Comparison of ENCODE assay signal across 5 fruit fly cellular contexts in the genomic region with DNA sequence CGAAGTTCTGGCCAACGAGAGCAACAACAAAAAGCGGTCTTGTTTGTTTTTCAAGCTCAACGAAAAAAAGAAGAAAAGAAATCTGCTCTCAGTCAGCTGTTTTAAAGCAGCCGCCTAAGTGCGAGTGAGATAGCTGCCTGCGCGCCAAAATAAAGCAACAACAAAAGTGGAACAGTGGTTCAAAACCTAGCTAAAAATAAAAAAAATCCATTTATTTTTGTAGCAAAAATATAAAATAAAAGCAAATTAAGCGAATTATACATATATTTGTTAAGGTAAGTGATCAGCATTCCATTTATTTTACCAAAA.
TF ChIP-seq lines count a peak whose summit lies in the region.

No protein-coding gene starts in this region.

- no peak for TF ChIP-seq CTCF in whole organism, embryonic (GFP tag; optimal IDR thresholded peaks at IDR 0.05; lab: Kevin White, UChicago)

TF ChIP-seq in whole organism, adult, 20 proteins besides CTCF, POLR2A, EP300 and RAD21:
- TF ChIP-seq tj (GFP tag; optimal IDR thresholded peaks at IDR 0.05; lab: Kevin White, UChicago) (peak; percentile 66), Mnt (GFP tag; optimal IDR thresholded peaks at IDR 0.05; lab: Kevin White, UChicago) (no peak), toe (GFP tag; optimal IDR thresholded peaks at IDR 0.05; lab: Kevin White, UChicago) (peak; percentile 44), CG7101 (tag; optimal IDR thresholded peaks at IDR 0.05; lab: Kevin White, UChicago) (no peak), CG1620 (GFP tag; optimal IDR thresholded peaks at IDR 0.05; lab: Kevin White, UChicago) (peak; percentile 31), ovo (GFP tag; optimal IDR thresholded peaks at IDR 0.05; lab: Kevin White, UChicago) (peak; percentile 61), CG12768 (GFP tag; optimal IDR thresholded peaks at IDR 0.05; lab: Kevin White, UChicago) (no peak), CG14711 (tag; optimal IDR thresholded peaks at IDR 0.05; lab: Kevin White, UChicago) (no peak), bab1 (GFP tag; optimal IDR thresholded peaks at IDR 0.05; lab: Kevin White, UChicago) (peak; percentile 23), Hr96 (GFP tag; optimal IDR thresholded peaks at IDR 0.05; lab: Kevin White, UChicago) (no peak), CG11617 (GFP tag; optimal IDR thresholded peaks at IDR 0.05; lab: Kevin White, UChicago) (peak; percentile 67), Crg-1 (GFP tag; optimal IDR thresholded peaks at IDR 0.05; lab: Kevin White, UChicago) (no peak), CG7045 (GFP tag; optimal IDR thresholded peaks at IDR 0.05; lab: Kevin White, UChicago) (peak; percentile 41), CG33017 (tag; optimal IDR thresholded peaks at IDR 0.05; lab: Kevin White, UChicago) (peak; percentile 35), cic (GFP tag; optimal IDR thresholded peaks at IDR 0.05; lab: Kevin White, UChicago) (peak; percentile 18), kay (GFP tag; lab: Kevin White, UChicago; ENCODE audit: borderline replicate concordance) (peak; percentile 84), CG5204 (GFP tag; optimal IDR thresholded peaks at IDR 0.05; lab: Kevin White, UChicago) (peak; percentile 10)

TF ChIP-seq in whole organism, embryonic, 481 proteins besides CTCF, POLR2A, EP300 and RAD21 (continues in another document):
- peak; percentile 72 for TF ChIP-seq Dp (GFP tag; optimal IDR thresholded peaks at IDR 0.05; lab: Kevin White, UChicago)
- TF ChIP-seq CG12391 (tag; optimal IDR thresholded peaks at IDR 0.05; lab: Kevin White, UChicago), result peak; percentile 13
- TF ChIP-seq pho (GFP tag; optimal IDR thresholded peaks at IDR 0.05; lab: Kevin White, UChicago), result no peak
- no peak for TF ChIP-seq CG1024 (GFP tag; IDR thresholded peaks at IDR 0.05; lab: Robert Waterston, UW)
- peak; percentile 84 for TF ChIP-seq ewg (GFP tag; optimal IDR thresholded peaks at IDR 0.05; lab: Kevin White, UChicago)
- no peak for TF ChIP-seq jigr1 (GFP tag; IDR thresholded peaks at IDR 0.05; lab: Robert Waterston, UW)
- TF ChIP-seq CG15011 (GFP tag; optimal IDR thresholded peaks at IDR 0.05; lab: Kevin White, UChicago), result no peak
- TF ChIP-seq CG7839 (tag; optimal IDR thresholded peaks at IDR 0.05; lab: Kevin White, UChicago), result peak; percentile 29
- TF ChIP-seq CG9876 (GFP tag; optimal IDR thresholded peaks at IDR 0.05; lab: Kevin White, UChicago), result no peak
- peak; percentile 5 for TF ChIP-seq pita (GFP tag; optimal IDR thresholded peaks at IDR 0.05; lab: Kevin White, UChicago)
- no peak for TF ChIP-seq CG10274 (GFP tag; optimal IDR thresholded peaks at IDR 0.05; lab: Kevin White, UChicago)
- TF ChIP-seq CG4360 (GFP tag; IDR thresholded peaks at IDR 0.05; lab: Robert Waterston, UW), result peak; percentile 94
- TF ChIP-seq Rfx (GFP tag; IDR thresholded peaks at IDR 0.05; lab: Robert Waterston, UW), result peak; percentile 38; the same call in 1 of the 2 replicates
- no peak for TF ChIP-seq CG15601 (tag; optimal IDR thresholded peaks at IDR 0.05; lab: Kevin White, UChicago)
- peak; percentile 10 for TF ChIP-seq unpg (GFP tag; optimal IDR thresholded peaks at IDR 0.05; lab: Kevin White, UChicago)
- peak; percentile 82; the same call in 1 of the 2 replicates for TF ChIP-seq E2f1 (GFP tag; IDR thresholded peaks at IDR 0.05; lab: Robert Waterston, UW)
- TF ChIP-seq Sox100B (GFP tag; optimal IDR thresholded peaks at IDR 0.05; lab: Kevin White, UChicago), result peak; percentile 38
- peak; percentile 9 for TF ChIP-seq Deaf1 (tag; optimal IDR thresholded peaks at IDR 0.05; lab: Kevin White, UChicago)

TF ChIP-seq in whole organism, prepupa, 60 proteins besides CTCF, POLR2A, EP300 and RAD21 (continues in another document):
- TF ChIP-seq OdsH (GFP tag; optimal IDR thresholded peaks at IDR 0.05; lab: Kevin White, UChicago), result peak; percentile 82
- peak; percentile 82 for TF ChIP-seq CG32006 (GFP tag; optimal IDR thresholded peaks at IDR 0.05; lab: Kevin White, UChicago)
- TF ChIP-seq CG6854 (GFP tag; optimal IDR thresholded peaks at IDR 0.05; lab: Kevin White, UChicago), result peak; percentile 96
- TF ChIP-seq svp (GFP tag; lab: Kevin White, UChicago), result peak; percentile 81
- TF ChIP-seq fkh (GFP tag; optimal IDR thresholded peaks at IDR 0.05; lab: Kevin White, UChicago), result peak; percentile 81
- TF ChIP-seq pdm3 (GFP tag; optimal IDR thresholded peaks at IDR 0.05; lab: Kevin White, UChicago), result peak; percentile 87
- peak; percentile 66 for TF ChIP-seq Smox (GFP tag; optimal IDR thresholded peaks at IDR 0.05; lab: Kevin White, UChicago)
- peak; percentile 99 for TF ChIP-seq spab (GFP tag; optimal IDR thresholded peaks at IDR 0.05; lab: Kevin White, UChicago)
- peak; percentile 17 for TF ChIP-seq cyc (GFP tag; optimal IDR thresholded peaks at IDR 0.05; lab: Kevin White, UChicago)
- TF ChIP-seq Ets21C (GFP tag; optimal IDR thresholded peaks at IDR 0.05; lab: Kevin White, UChicago), result peak; percentile 13
- TF ChIP-seq vri (GFP tag; optimal IDR thresholded peaks at IDR 0.05; lab: Kevin White, UChicago), result peak; percentile 75
- peak; percentile 98 for TF ChIP-seq CG10669 (GFP tag; optimal IDR thresholded peaks at IDR 0.05; lab: Kevin White, UChicago)
- peak; percentile 72 for TF ChIP-seq CG8319 (GFP tag; optimal IDR thresholded peaks at IDR 0.05; lab: Kevin White, UChicago)
- TF ChIP-seq Sox14 (GFP tag; optimal IDR thresholded peaks at IDR 0.05; lab: Kevin White, UChicago), result peak; percentile 81
- TF ChIP-seq dsx (GFP tag; optimal IDR thresholded peaks at IDR 0.05; lab: Kevin White, UChicago; ENCODE audit: poor library complexity, severe bottlenecking), result peak; percentile 97
- TF ChIP-seq Lpt (GFP tag; optimal IDR thresholded peaks at IDR 0.05; lab: Kevin White, UChicago), result peak; percentile 87
- peak; percentile 92 for TF ChIP-seq CG6276 (GFP tag; optimal IDR thresholded peaks at IDR 0.05; lab: Kevin White, UChicago)
- peak; percentile 98 for TF ChIP-seq CG6163 (GFP tag; IDR thresholded peaks at IDR 0.05; lab: Robert Waterston, UW)

TF ChIP-seq in whole organism, pupa, 21 proteins besides CTCF, POLR2A, EP300 and RAD21 (continues in another document):
- peak; percentile 100 for TF ChIP-seq gl (tag; optimal IDR thresholded peaks at IDR 0.05; lab: Kevin White, UChicago)
- TF ChIP-seq CG8301 (tag; optimal IDR thresholded peaks at IDR 0.05; lab: Kevin White, UChicago), result peak; percentile 88
- peak; percentile 84 for TF ChIP-seq CG32121 (GFP tag; IDR thresholded peaks at IDR 0.05; lab: Robert Waterston, UW)
- no peak for TF ChIP-seq CG10348 (GFP tag; IDR thresholded peaks at IDR 0.05; lab: Robert Waterston, UW)
- peak; percentile 96 for TF ChIP-seq Pif1A (GFP tag; optimal IDR thresholded peaks at IDR 0.05; lab: Kevin White, UChicago)
- TF ChIP-seq EcR (GFP tag; optimal IDR thresholded peaks at IDR 0.05; lab: Kevin White, UChicago), result peak; percentile 61
- TF ChIP-seq Ets98B (GFP tag; IDR thresholded peaks at IDR 0.05; lab: Robert Waterston, UW), result peak; percentile 87
- peak; percentile 96 for TF ChIP-seq Pif1B (GFP tag; optimal IDR thresholded peaks at IDR 0.05; lab: Kevin White, UChicago)
- peak; percentile 96 for TF ChIP-seq CG8159 (tag; optimal IDR thresholded peaks at IDR 0.05; lab: Kevin White, UChicago)
- TF ChIP-seq CG13204 (GFP tag; optimal IDR thresholded peaks at IDR 0.05; lab: Kevin White, UChicago), result peak; percentile 99
- peak; percentile 95 for TF ChIP-seq CG4496 (GFP tag; IDR thresholded peaks at IDR 0.05; lab: Robert Waterston, UW)
- peak; percentile 98 for TF ChIP-seq D1 (tag; optimal IDR thresholded peaks at IDR 0.05; lab: Kevin White, UChicago)
- TF ChIP-seq fd96Ca (GFP tag; IDR thresholded peaks at IDR 0.05; lab: Robert Waterston, UW), result no peak; the same call in 1 of the 3 replicates
- TF ChIP-seq CG9948 (tag; optimal IDR thresholded peaks at IDR 0.05; lab: Kevin White, UChicago), result peak; percentile 94
- TF ChIP-seq CG15710 (tag; optimal IDR thresholded peaks at IDR 0.05; lab: Kevin White, UChicago), result peak; percentile 97
- TF ChIP-seq CG12605 (GFP tag; IDR thresholded peaks at IDR 0.05; lab: Robert Waterston, UW), result peak; percentile 98
- peak; percentile 95 for TF ChIP-seq CG14655 (GFP tag; optimal IDR thresholded peaks at IDR 0.05; lab: Kevin White, UChicago)
- TF ChIP-seq CG17806 (tag; optimal IDR thresholded peaks at IDR 0.05; lab: Kevin White, UChicago), result peak; percentile 96
- TF ChIP-seq CG34367 (tag; optimal IDR thresholded peaks at IDR 0.05; lab: Kevin White, UChicago), result peak; percentile 99
- peak; percentile 94 for TF ChIP-seq Snoo (tag; optimal IDR thresholded peaks at IDR 0.05; lab: Kevin White, UChicago)

TF ChIP-seq in whole organism, wandering third instar larva, 38 proteins besides CTCF, POLR2A, EP300 and RAD21 (continues in another document):
- TF ChIP-seq CrebA (GFP tag; optimal IDR thresholded peaks at IDR 0.05; lab: Kevin White, UChicago; ENCODE audit: borderline replicate concordance) (peak; percentile 87), Abd-B (GFP tag; optimal IDR thresholded peaks at IDR 0.05; lab: Kevin White, UChicago) (no peak), usp (GFP tag; optimal IDR thresholded peaks at IDR 0.05; lab: Kevin White, UChicago) (no peak), Mio (GFP tag; optimal IDR thresholded peaks at IDR 0.05; lab: Kevin White, UChicago) (no peak), Jra (GFP tag; optimal IDR thresholded peaks at IDR 0.05; lab: Kevin White, UChicago) (no peak), h (GFP tag; optimal IDR thresholded peaks at IDR 0.05; lab: Kevin White, UChicago) (peak; percentile 8), pan (optimal IDR thresholded peaks at IDR 0.05; lab: Kevin White, UChicago) (no peak), dsf (GFP tag; optimal IDR thresholded peaks at IDR 0.05; lab: Kevin White, UChicago; ENCODE audit: borderline replicate concordance) (no peak), CG32264 (GFP tag; optimal IDR thresholded peaks at IDR 0.05; lab: Kevin White, UChicago) (peak; percentile 44), dmrt93B (GFP tag; optimal IDR thresholded peaks at IDR 0.05; lab: Kevin White, UChicago) (no peak), dl (GFP tag; optimal IDR thresholded peaks at IDR 0.05; lab: Kevin White, UChicago; ENCODE audit: insufficient read depth in 1 of 2, partially characterized antibody in 2 of 2) (no peak), ey (GFP tag; optimal IDR thresholded peaks at IDR 0.05; lab: Kevin White, UChicago) (no peak), tai (GFP tag; optimal IDR thresholded peaks at IDR 0.05; lab: Kevin White, UChicago) (peak; percentile 34), br (GFP tag; optimal IDR thresholded peaks at IDR 0.05; lab: Kevin White, UChicago) (peak; percentile 26), woc (GFP tag; optimal IDR thresholded peaks at IDR 0.05; lab: Kevin White, UChicago) (peak; percentile 44), N (GFP tag; optimal IDR thresholded peaks at IDR 0.05; lab: Kevin White, UChicago) (no peak), Vsx2 (GFP tag; optimal IDR thresholded peaks at IDR 0.05; lab: Kevin White, UChicago; ENCODE audit: partially characterized antibody) (no peak), Dif (GFP tag; optimal IDR thresholded peaks at IDR 0.05; lab: Kevin White, UChicago; ENCODE audit: partially characterized antibody) (no peak), Hr83 (GFP tag; optimal IDR thresholded peaks at IDR 0.05; lab: Kevin White, UChicago; ENCODE audit: poor library complexity, severe bottlenecking) (no peak), HLH106 (tag; optimal IDR thresholded peaks at IDR 0.05; lab: Kevin White, UChicago) (peak; percentile 45), rgr (GFP tag; optimal IDR thresholded peaks at IDR 0.05; lab: Kevin White, UChicago) (no peak), Dfd (GFP tag; optimal IDR thresholded peaks at IDR 0.05; lab: Kevin White, UChicago) (no peak)
